Worm (Caenorhabditis elegans): ENCODE results near the gene D2023.4.

DNA sequence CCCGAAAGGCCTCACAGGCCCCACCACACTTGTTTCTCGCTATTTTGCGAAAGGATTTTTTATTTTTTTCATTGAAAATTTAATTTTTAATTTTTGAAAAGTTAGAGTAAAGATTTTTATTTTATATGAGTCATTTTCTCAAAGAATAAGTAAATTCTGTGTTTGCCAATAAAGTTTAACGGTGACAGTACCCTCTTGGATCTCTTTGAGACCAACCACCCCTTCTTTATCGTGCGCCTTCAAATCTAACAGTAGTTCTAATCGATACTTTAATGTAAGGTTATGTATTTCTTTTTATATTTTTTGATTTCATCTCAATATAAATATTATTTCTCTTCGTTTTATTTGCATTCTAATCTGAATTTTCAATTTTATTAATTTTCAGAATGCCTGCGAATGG is 19.9 kb upstream of the D2023.4 start, which contains the start of gene hmp-1:
- TF ChIP-seq ZK546.5 (tag; optimal IDR thresholded peaks at IDR 0.05): no peak
- TF ChIP-seq ama-1 (optimal IDR thresholded peaks at IDR 0.05): no peak
- TF ChIP-seq ztf-4 (tag; optimal IDR thresholded peaks at IDR 0.05): no peak
- TF ChIP-seq snpc-4 (tag; optimal IDR thresholded peaks at IDR 0.05): no peak
- TF ChIP-seq unc-62 (GFP tag; optimal IDR thresholded peaks at IDR 0.05): no peak
- TF ChIP-seq fkh-10 (GFP tag; optimal IDR thresholded peaks at IDR 0.05): no peak
- no peak for TF ChIP-seq elt-1 (tag; optimal IDR thresholded peaks at IDR 0.05)
- no peak for TF ChIP-seq nhr-77 (tag; optimal IDR thresholded peaks at IDR 0.05)
- no peak for TF ChIP-seq jun-1 (tag; optimal IDR thresholded peaks at IDR 0.05)
- no peak for TF ChIP-seq pqm-1 (tag; optimal IDR thresholded peaks at IDR 0.05)
- TF ChIP-seq skn-1 (tag; optimal IDR thresholded peaks at IDR 0.05): no peak
- no peak for TF ChIP-seq pha-4 (tag; optimal IDR thresholded peaks at IDR 0.05)
- TF ChIP-seq lin-39 (tag; optimal IDR thresholded peaks at IDR 0.05): no peak

Data from whole organism, L3 larva.